Fruit fly (Drosophila melanogaster): ENCODE data around the gene CG31445.

CG31445 gene

DNA sequence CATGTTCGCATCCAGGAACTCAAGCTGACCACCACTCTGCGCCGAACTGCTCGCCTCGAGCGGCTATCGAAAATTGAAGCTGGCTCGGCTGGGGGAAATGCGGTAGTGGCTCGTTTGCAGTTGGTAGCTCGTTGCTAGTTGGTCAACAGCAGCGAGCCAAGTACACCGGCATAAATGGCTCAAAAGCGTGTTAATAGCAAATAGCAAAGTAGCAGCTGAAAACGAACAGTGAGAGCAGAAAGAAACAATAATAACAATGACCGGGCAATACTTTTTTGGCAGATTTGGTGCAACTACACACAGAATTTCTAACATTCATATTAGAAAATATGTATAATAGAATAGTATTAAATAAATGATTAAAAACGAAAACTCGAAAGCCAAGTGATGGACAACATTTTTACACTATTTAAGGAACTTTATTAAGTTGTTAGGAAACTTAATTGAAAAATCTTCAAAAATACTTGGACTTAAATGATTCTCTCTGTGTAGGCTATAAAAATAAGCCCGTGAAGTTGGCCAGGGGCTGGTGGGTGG, 16.9 kb downstream of the CG31445 start, which contains the start of gene CG14507:
Gene CG14507, minus strand, starts transcription at position 51 of the 537 bp plus-strand sequence.
- TF ChIP-seq CG12768 (GFP tag; optimal IDR thresholded peaks at IDR 0.05) (no peak), pad (GFP tag; optimal IDR thresholded peaks at IDR 0.05) (no peak), CG33017 (tag; optimal IDR thresholded peaks at IDR 0.05) (no peak), CG11617 (GFP tag; optimal IDR thresholded peaks at IDR 0.05) (no peak), CG14711 (tag; optimal IDR thresholded peaks at IDR 0.05) (no peak), CG7101 (tag; optimal IDR thresholded peaks at IDR 0.05) (no peak), cic (GFP tag; optimal IDR thresholded peaks at IDR 0.05) (no peak), bab1 (GFP tag; optimal IDR thresholded peaks at IDR 0.05) (no peak), Clk (GFP tag; optimal IDR thresholded peaks at IDR 0.05) (no peak), CG1620 (GFP tag; optimal IDR thresholded peaks at IDR 0.05) (no peak), kay (GFP tag; ENCODE audit: borderline replicate concordance) (no peak), cnc (optimal IDR thresholded peaks at IDR 0.05) (no peak), Hr96 (GFP tag; optimal IDR thresholded peaks at IDR 0.05) (no peak), tj (GFP tag; optimal IDR thresholded peaks at IDR 0.05) (no peak), toe (GFP tag; optimal IDR thresholded peaks at IDR 0.05) (no peak)

dm6 chr3R:29222891-29223842, 21.5 kb downstream of the CG31445 start, which contains the start of the genes Cisd2 and Brd8:
Cisd2 (minus strand) TSS chr3R:29223428.
Brd8 (plus strand) TSS chr3R:29223485.
- no peak for TF ChIP-seq cnc (optimal IDR thresholded peaks at IDR 0.05)
- TF ChIP-seq Crg-1 (GFP tag; optimal IDR thresholded peaks at IDR 0.05): no peak
- no peak for TF ChIP-seq CG5204 (GFP tag; optimal IDR thresholded peaks at IDR 0.05)
- no peak for TF ChIP-seq Mnt (GFP tag; optimal IDR thresholded peaks at IDR 0.05)
- TF ChIP-seq cic (GFP tag; optimal IDR thresholded peaks at IDR 0.05): peak; percentile 25
- TF ChIP-seq CG1620 (GFP tag; optimal IDR thresholded peaks at IDR 0.05): no peak
- no peak for TF ChIP-seq Clk (GFP tag; optimal IDR thresholded peaks at IDR 0.05)
- TF ChIP-seq kay (GFP tag; ENCODE audit: borderline replicate concordance): no peak
- TF ChIP-seq CG12768 (GFP tag; optimal IDR thresholded peaks at IDR 0.05): peak; percentile 78
- peak; percentile 14 for TF ChIP-seq ovo (GFP tag; optimal IDR thresholded peaks at IDR 0.05)
- TF ChIP-seq pad (GFP tag; optimal IDR thresholded peaks at IDR 0.05): peak; percentile 6
- no peak for TF ChIP-seq toe (GFP tag; optimal IDR thresholded peaks at IDR 0.05)
- no peak for TF ChIP-seq CG7045 (GFP tag; optimal IDR thresholded peaks at IDR 0.05)
- TF ChIP-seq Hr96 (GFP tag; optimal IDR thresholded peaks at IDR 0.05): no peak
- no peak for TF ChIP-seq CG14711 (tag; optimal IDR thresholded peaks at IDR 0.05)
- TF ChIP-seq CG33017 (tag; optimal IDR thresholded peaks at IDR 0.05): peak; percentile 20
- TF ChIP-seq CG7101 (tag; optimal IDR thresholded peaks at IDR 0.05): no peak
- peak; percentile 83 for TF ChIP-seq tj (GFP tag; optimal IDR thresholded peaks at IDR 0.05)
- TF ChIP-seq bab1 (GFP tag; optimal IDR thresholded peaks at IDR 0.05): peak; percentile 40
- no peak for TF ChIP-seq CG11617 (GFP tag; optimal IDR thresholded peaks at IDR 0.05)

DNA sequence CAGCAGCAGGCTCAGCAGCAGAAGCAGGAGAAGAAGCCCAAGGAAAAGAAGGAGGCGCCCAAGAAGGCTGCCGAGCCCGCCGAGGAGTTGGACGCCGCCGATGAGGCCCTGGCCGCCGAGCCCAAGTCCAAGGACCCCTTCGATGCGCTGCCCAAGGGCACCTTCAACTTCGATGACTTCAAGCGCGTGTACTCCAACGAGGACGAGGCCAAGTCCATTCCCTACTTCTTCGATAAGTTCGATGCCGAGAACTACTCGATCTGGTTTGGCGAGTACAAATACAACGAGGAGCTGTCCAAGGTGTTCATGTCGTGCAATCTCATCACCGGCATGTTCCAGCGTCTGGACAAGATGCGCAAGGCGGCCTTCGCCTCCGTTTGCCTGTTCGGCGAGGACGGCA, 23.5 kb downstream of the CG31445 start:
- TF ChIP-seq Hr96 (GFP tag; optimal IDR thresholded peaks at IDR 0.05) (no peak), kay (GFP tag; ENCODE audit: borderline replicate concordance) (no peak), ovo (GFP tag; optimal IDR thresholded peaks at IDR 0.05) (no peak), CG1620 (GFP tag; optimal IDR thresholded peaks at IDR 0.05) (no peak), toe (GFP tag; optimal IDR thresholded peaks at IDR 0.05) (no peak), CG5204 (GFP tag; optimal IDR thresholded peaks at IDR 0.05) (no peak), CG7045 (GFP tag; optimal IDR thresholded peaks at IDR 0.05) (no peak), pad (GFP tag; optimal IDR thresholded peaks at IDR 0.05) (no peak)

- no peak for TF ChIP-seq Mnt (GFP tag; optimal IDR thresholded peaks at IDR 0.05)
- TF ChIP-seq CG11617 (GFP tag; optimal IDR thresholded peaks at IDR 0.05): no peak
- TF ChIP-seq bab1 (GFP tag; optimal IDR thresholded peaks at IDR 0.05): no peak
- no peak for TF ChIP-seq CG14711 (tag; optimal IDR thresholded peaks at IDR 0.05)
- TF ChIP-seq kay (GFP tag; ENCODE audit: borderline replicate concordance): no peak
These were observed 24.0 kb downstream of the CG31445 start for dm6 chr3R:29220585-29220984.

DNA sequence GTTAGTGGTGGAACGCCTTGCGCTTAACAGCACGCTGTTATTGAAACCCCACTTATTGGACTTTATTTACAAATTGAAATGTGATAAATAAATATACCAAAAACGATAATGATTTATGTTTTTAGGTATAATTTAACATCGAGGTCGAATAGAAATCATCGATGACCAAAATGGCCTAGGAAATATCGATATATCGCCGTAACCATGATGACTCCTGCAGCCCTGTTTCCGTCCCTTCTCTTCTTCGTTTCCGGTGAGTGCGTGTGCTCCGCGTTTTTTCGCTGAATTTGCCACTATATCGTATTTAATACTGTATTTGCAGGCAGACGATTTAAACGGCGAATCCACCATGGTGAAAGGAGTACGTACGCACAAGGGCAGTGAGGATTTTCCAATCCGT, 24.7 kb downstream of the CG31445 start, which contains the start of gene eEF1gamma:
Gene eEF1gamma, plus strand, starts transcription at position 225 of the 400 bp plus-strand sequence.
- TF ChIP-seq Mnt (GFP tag; optimal IDR thresholded peaks at IDR 0.05): peak; percentile 93
- TF ChIP-seq bab1 (GFP tag; optimal IDR thresholded peaks at IDR 0.05): peak; percentile 96
- no peak for TF ChIP-seq cnc (optimal IDR thresholded peaks at IDR 0.05)
- TF ChIP-seq CG14711 (tag; optimal IDR thresholded peaks at IDR 0.05): peak; percentile 80
- peak; percentile 94 for TF ChIP-seq CG7101 (tag; optimal IDR thresholded peaks at IDR 0.05)
- peak; percentile 95 for TF ChIP-seq ovo (GFP tag; optimal IDR thresholded peaks at IDR 0.05)
- peak; percentile 87 for TF ChIP-seq Clk (GFP tag; optimal IDR thresholded peaks at IDR 0.05)
- no peak for TF ChIP-seq kay (GFP tag; ENCODE audit: borderline replicate concordance)
- peak; percentile 84 for TF ChIP-seq CG33017 (tag; optimal IDR thresholded peaks at IDR 0.05)
- TF ChIP-seq Crg-1 (GFP tag; optimal IDR thresholded peaks at IDR 0.05): peak; percentile 97
- TF ChIP-seq tj (GFP tag; optimal IDR thresholded peaks at IDR 0.05): peak; percentile 87
- TF ChIP-seq CG12768 (GFP tag; optimal IDR thresholded peaks at IDR 0.05): peak; percentile 93
- peak; percentile 88 for TF ChIP-seq pad (GFP tag; optimal IDR thresholded peaks at IDR 0.05)
- TF ChIP-seq toe (GFP tag; optimal IDR thresholded peaks at IDR 0.05): peak; percentile 92
- peak; percentile 96 for TF ChIP-seq Hr96 (GFP tag; optimal IDR thresholded peaks at IDR 0.05)
- peak; percentile 93 for TF ChIP-seq CG5204 (GFP tag; optimal IDR thresholded peaks at IDR 0.05)
- peak; percentile 95 for TF ChIP-seq CG7045 (GFP tag; optimal IDR thresholded peaks at IDR 0.05)
- TF ChIP-seq CG1620 (GFP tag; optimal IDR thresholded peaks at IDR 0.05): peak; percentile 95
- TF ChIP-seq CG11617 (GFP tag; optimal IDR thresholded peaks at IDR 0.05): peak; percentile 97
- TF ChIP-seq cic (GFP tag; optimal IDR thresholded peaks at IDR 0.05): peak; percentile 73

Data from whole organism, adult.